Worm (Caenorhabditis elegans): Measurements from ENCODE around the gene aipr-1.

aipr-1 gene

ce11 chrII:6565077-6565476 lies 29.0 kb downstream of the aipr-1 start, which contains the start of gene mpz-3 (continued):
- TF ChIP-seq dmd-8 (GFP tag; IDR thresholded peaks at IDR 0.05) (no peak), nhr-48 (tag; optimal IDR thresholded peaks at IDR 0.05) (peak; percentile 26), fos-1 (tag; optimal IDR thresholded peaks at IDR 0.05) (no peak), hif-1 (tag; optimal IDR thresholded peaks at IDR 0.05) (no peak), unc-130 (GFP tag; optimal IDR thresholded peaks at IDR 0.05) (peak; percentile 47), nhr-102 (tag; optimal IDR thresholded peaks at IDR 0.05) (peak; percentile 62), zip-11 (GFP tag; IDR thresholded peaks at IDR 0.05) (no peak), ctbp-1 (GFP tag; IDR thresholded peaks at IDR 0.05) (peak; percentile 55; the same call in 1 of the 2 replicates), set-16 (GFP tag; IDR thresholded peaks at IDR 0.05) (no peak), arid-1 (GFP tag; conservative IDR thresholded peaks at IDR 0.05) (no peak), T26A8.4 (GFP tag; IDR thresholded peaks at IDR 0.05) (no peak), gei-8 (GFP tag; optimal IDR thresholded peaks at IDR 0.05) (peak; percentile 15), madf-5 (GFP tag; IDR thresholded peaks at IDR 0.05) (no peak), dve-1 (tag; optimal IDR thresholded peaks at IDR 0.05; ENCODE audit: insufficient read depth) (no peak), lim-7 (GFP tag; IDR thresholded peaks at IDR 0.05) (peak; percentile 87), lin-38 (GFP tag; IDR thresholded peaks at IDR 0.05) (peak; percentile 69), pha-4 (GFP tag; IDR thresholded peaks at IDR 0.05) (peak; percentile 68; the same call in 1 of the 2 replicates), pha-4 (tag; optimal IDR thresholded peaks at IDR 0.05) (no peak)

- no peak for TF ChIP-seq tag-97 (GFP tag; IDR thresholded peaks at IDR 0.05)
- peak in 1 of 2 experiments; percentile 27 for TF ChIP-seq lsy-2 (tag; optimal IDR thresholded peaks at IDR 0.05)
- TF ChIP-seq daf-8 (GFP tag; IDR thresholded peaks at IDR 0.05) = no peak
- TF ChIP-seq daf-19 (GFP tag; conservative IDR thresholded peaks at IDR 0.05) = no peak
- TF ChIP-seq R02D3.7 (tag; optimal IDR thresholded peaks at IDR 0.05) = no peak
- peak; percentile 31 for TF ChIP-seq mes-2 (tag; optimal IDR thresholded peaks at IDR 0.05; ENCODE audit: poor library complexity, severe bottlenecking)
- peak; percentile 49; the same call in 1 of the 2 replicates for TF ChIP-seq ctbp-1 (GFP tag; IDR thresholded peaks at IDR 0.05)
- TF ChIP-seq unc-62 (GFP tag; optimal IDR thresholded peaks at IDR 0.05 in 1 of 2) = peak in 1 of 2 experiments; percentile 13
- no peak for TF ChIP-seq unc-62 (tag; optimal IDR thresholded peaks at IDR 0.05)
- TF ChIP-seq nhr-42 (GFP tag; IDR thresholded peaks at IDR 0.05) = no peak
- peak; percentile 78 for TF ChIP-seq hmg-1.1 (GFP tag; IDR thresholded peaks at IDR 0.05)
- TF ChIP-seq fos-1 (tag; optimal IDR thresholded peaks at IDR 0.05) = no peak
- no peak for TF ChIP-seq nhr-102 (tag; optimal IDR thresholded peaks at IDR 0.05)
- no peak for TF ChIP-seq ces-1 (GFP tag; optimal IDR thresholded peaks at IDR 0.05)
- no peak for TF ChIP-seq unc-130 (GFP tag; optimal IDR thresholded peaks at IDR 0.05)
- TF ChIP-seq nhr-25 (tag; optimal IDR thresholded peaks at IDR 0.05; ENCODE audit: borderline replicate concordance, insufficient read depth) = no peak
- no peak for TF ChIP-seq daf-16 (GFP tag; optimal IDR thresholded peaks at IDR 0.05)
- peak; percentile 22 for TF ChIP-seq daf-16 (tag; optimal IDR thresholded peaks at IDR 0.05)
- TF ChIP-seq ZK337.2 (GFP tag; IDR thresholded peaks at IDR 0.05) = no peak
- peak; percentile 35; the same call in 1 of the 2 replicates for TF ChIP-seq T26A8.4 (GFP tag; IDR thresholded peaks at IDR 0.05)
- TF ChIP-seq pqm-1 (tag; optimal IDR thresholded peaks at IDR 0.05) = no peak
- no peak for TF ChIP-seq lin-15B (tag; optimal IDR thresholded peaks at IDR 0.05)
- peak; percentile 72 for TF ChIP-seq hlh-11 (tag; optimal IDR thresholded peaks at IDR 0.05)
- TF ChIP-seq jun-1 (tag; optimal IDR thresholded peaks at IDR 0.05) = no peak
- no peak for TF ChIP-seq ceh-62 (tag; optimal IDR thresholded peaks at IDR 0.05)
- TF ChIP-seq ceh-20 (GFP tag; IDR thresholded peaks at IDR 0.05) = no peak
- no peak for TF ChIP-seq mdt-29 (GFP tag; IDR thresholded peaks at IDR 0.05)
- no peak for TF ChIP-seq madf-9 (GFP tag; conservative IDR thresholded peaks at IDR 0.05)
- TF ChIP-seq mep-1 (tag; optimal IDR thresholded peaks at IDR 0.05) = peak; percentile 53
- no peak for TF ChIP-seq lin-13 (GFP tag; optimal IDR thresholded peaks at IDR 0.05)
- no peak for TF ChIP-seq php-3 (GFP tag; IDR thresholded peaks at IDR 0.05)
- no peak for TF ChIP-seq F10B5.3 (tag; optimal IDR thresholded peaks at IDR 0.05)
- no peak for TF ChIP-seq zip-2 (tag; optimal IDR thresholded peaks at IDR 0.05)
- no peak for TF ChIP-seq nhr-28 (tag; optimal IDR thresholded peaks at IDR 0.05)
- no peak for TF ChIP-seq lin-39 (tag; optimal IDR thresholded peaks at IDR 0.05)
- TF ChIP-seq dve-1 (tag; optimal IDR thresholded peaks at IDR 0.05; ENCODE audit: insufficient read depth) = peak; percentile 43
- TF ChIP-seq nhr-111 (GFP tag; optimal IDR thresholded peaks at IDR 0.05) = no peak
- no peak for TF ChIP-seq vab-7 (GFP tag; IDR thresholded peaks at IDR 0.05)
These were observed 30.8 kb downstream of the aipr-1 start for ce11 chrII:6563238-6563637.
